Worm (Caenorhabditis elegans) whole organism, L1 larva: ENCODE data around the gene pab-2.
A peak's percentile ranks its signal among the peaks of the same experiment; 100 is the strongest.

Experiments used
- C04F5.9 ChIP-seq: sonication (generic microtip); optimal IDR thresholded peaks from 2 replicates; lab custom pipeline; 2016; ENCODE audit warnings: missing genetic modification characterization, missing compliant biosample characterization
- C16A3.4 ChIP-seq: fragments of 150-350 bp; optimal IDR thresholded peaks from 2 replicates; lab custom pipeline; 2014; ENCODE audit warnings: missing biosample characterization, missing genetic modification characterization
- C34B4.2 ChIP-seq: sonication (generic microtip); optimal IDR thresholded peaks from 2 replicates; lab custom pipeline; 2017; ENCODE audit warnings: mild to moderate bottlenecking, missing genetic modification characterization, missing compliant biosample characterization
- Y116A8C.19 ChIP-seq: sonication (generic microtip); optimal IDR thresholded peaks from 2 replicates; lab custom pipeline; 2016; ENCODE audit warnings: missing compliant biosample characterization, missing genetic modification characterization, borderline replicate concordance
- aha-1 ChIP-seq: fragments of 150-350 bp; optimal IDR thresholded peaks from 2 replicates; lab custom pipeline; 2014; ENCODE audit warnings: missing biosample characterization, missing genetic modification characterization
- aly-2 ChIP-seq: fragments of 150-350 bp; optimal IDR thresholded peaks from 2 replicates; lab custom pipeline; 2014; ENCODE audit warnings: missing biosample characterization, missing genetic modification characterization
- blmp-1 ChIP-seq: fragments of 150-350 bp; optimal IDR thresholded peaks from 2 replicates; lab custom pipeline; 2014; ENCODE audit warnings: missing biosample characterization, missing genetic modification characterization
- ceh-63 ChIP-seq: fragments of 200-800 bp; sonication (Bioruptor generic); optimal IDR thresholded peaks from 2 replicates; lab custom pipeline; 2018; ENCODE audit warnings: mild to moderate bottlenecking, missing genetic modification characterization, missing compliant biosample characterization
- ceh-8 ChIP-seq: fragments of 200-800 bp; sonication (Bioruptor generic); optimal IDR thresholded peaks from 2 replicates; lab custom pipeline; 2018; ENCODE audit warnings: mild to moderate bottlenecking, missing genetic modification characterization, moderate library complexity, missing compliant biosample characterization
- ceh-88 ChIP-seq: fragments of 200-800 bp; sonication (Bioruptor generic); IDR thresholded peaks from 2 replicates; pipeline ENCODE4 v1.3.6; 2022; ENCODE audit warnings: missing genetic modification characterization, missing compliant biosample characterization
- ceh-90 ChIP-seq: sonication (generic microtip); optimal IDR thresholded peaks from 2 replicates; lab custom pipeline; 2016; ENCODE audit warnings: missing genetic modification characterization, missing compliant biosample characterization
- ces-1 ChIP-seq: fragments of 150-350 bp; optimal IDR thresholded peaks from 2 replicates; lab custom pipeline; 2014; ENCODE audit warnings: missing biosample characterization, missing genetic modification reagents, missing genetic modification characterization
- efl-1 ChIP-seq, 4 experiments: fragments of 150-350 bp; optimal IDR thresholded peaks in 3 of 4; peaks in 1 of 4; 1 replicate in 1 of 4; 2 replicates in 3 of 4; lab custom pipeline; 2014; ENCODE audit warnings: missing biosample characterization in 2 of 4, missing genetic modification characterization in 2 of 4, missing genetic modification reagents in 2 of 4
- efl-3 ChIP-seq: fragments of 200-800 bp; sonication (Bioruptor generic); optimal IDR thresholded peaks from 2 replicates; lab custom pipeline; 2018; ENCODE audit warnings: mild to moderate bottlenecking, missing genetic modification characterization, missing compliant biosample characterization
- egl-27 ChIP-seq, 2 experiments: fragments of 150-350 bp in 1 of 2; sonication (generic microtip); optimal IDR thresholded peaks; 3 replicates each; lab custom pipeline; 2017 to 2018; ENCODE audit warnings: missing biosample characterization in 2 of 2, missing genetic modification characterization in 2 of 2, missing genetic modification reagents in 2 of 2
- fkh-10 ChIP-seq: sonication (generic microtip); optimal IDR thresholded peaks from 2 replicates; lab custom pipeline; 2017; ENCODE audit warnings: missing biosample characterization, missing genetic modification reagents, missing genetic modification characterization
- fkh-4 ChIP-seq: sonication (generic microtip); optimal IDR thresholded peaks from 2 replicates; lab custom pipeline; 2016; ENCODE audit warnings: missing compliant biosample characterization, missing genetic modification characterization, borderline replicate concordance
- fos-1 ChIP-seq: fragments of 150-350 bp; optimal IDR thresholded peaks from 2 replicates; lab custom pipeline; 2014; ENCODE audit warnings: missing biosample characterization, missing genetic modification characterization
- grh-1 ChIP-seq: fragments of 200-800 bp; sonication (Bioruptor generic); IDR thresholded peaks from 2 replicates; pipeline ENCODE4 v1.3.6; 2022; ENCODE audit warnings: missing genetic modification reagents, missing genetic modification characterization, missing compliant biosample characterization
- hlh-4 ChIP-seq: sonication (generic microtip); optimal IDR thresholded peaks from 2 replicates; lab custom pipeline; 2016; ENCODE audit warnings: mild to moderate bottlenecking, missing genetic modification characterization, missing compliant biosample characterization
- hpl-2 ChIP-seq: fragments of 150-350 bp; optimal IDR thresholded peaks from 2 replicates; lab custom pipeline; 2014; ENCODE audit warnings: missing biosample characterization, missing genetic modification reagents, missing genetic modification characterization
- irx-1 ChIP-seq: sonication (generic microtip); optimal IDR thresholded peaks from 2 replicates; lab custom pipeline; 2016; ENCODE audit warnings: missing genetic modification characterization, missing compliant biosample characterization
- lin-13 ChIP-seq: fragments of 150-350 bp; optimal IDR thresholded peaks from 2 replicates; lab custom pipeline; 2014; ENCODE audit warnings: missing biosample characterization, missing genetic modification reagents, missing genetic modification characterization
- lin-15B ChIP-seq: fragments of 150-350 bp; sonication (generic microtip); optimal IDR thresholded peaks from 3 replicates; lab custom pipeline; 2014; ENCODE audit warnings: missing biosample characterization, missing genetic modification characterization
- lin-35 ChIP-seq, 2 experiments: fragments of 150-350 bp; optimal IDR thresholded peaks; 2 replicates each; lab custom pipeline; 2014; ENCODE audit warnings: missing biosample characterization in 2 of 2, missing genetic modification characterization in 2 of 2, missing genetic modification reagents in 2 of 2
- lin-39 ChIP-seq: fragments of 150-350 bp; optimal IDR thresholded peaks from 2 replicates; lab custom pipeline; 2014; ENCODE audit warnings: missing biosample characterization, missing genetic modification reagents, missing genetic modification characterization
- lsy-2 ChIP-seq, 2 experiments: fragments of 150-350 bp; optimal IDR thresholded peaks; 2 replicates each; lab custom pipeline; 2014; ENCODE audit warnings: missing biosample characterization in 2 of 2, missing genetic modification characterization in 2 of 2
- mdl-1 ChIP-seq, 2 experiments: fragments of 150-350 bp; optimal IDR thresholded peaks; 2 replicates each; lab custom pipeline; 2014 to 2017; ENCODE audit warnings: missing biosample characterization in 2 of 2, missing genetic modification characterization in 2 of 2, inconsistent platforms in 1 of 2
- mef-2 ChIP-seq: fragments of 150-350 bp; optimal IDR thresholded peaks from 2 replicates; lab custom pipeline; 2014; ENCODE audit warnings: missing biosample characterization, missing genetic modification characterization
- nhr-11 ChIP-seq: fragments of 150-350 bp; optimal IDR thresholded peaks from 2 replicates; lab custom pipeline; 2014; ENCODE audit warnings: missing biosample characterization, missing genetic modification characterization
- nhr-12 ChIP-seq: sonication (generic microtip); optimal IDR thresholded peaks from 2 replicates; lab custom pipeline; 2017; ENCODE audit warnings: missing biosample characterization, missing genetic modification characterization
- nhr-20 ChIP-seq: sonication (generic microtip); optimal IDR thresholded peaks from 2 replicates; lab custom pipeline; 2016; ENCODE audit warnings: mild to moderate bottlenecking, missing genetic modification characterization, missing compliant biosample characterization
- nhr-28 ChIP-seq: fragments of 150-350 bp; optimal IDR thresholded peaks from 2 replicates; lab custom pipeline; 2014; ENCODE audit warnings: missing biosample characterization, missing genetic modification characterization
- nhr-71 ChIP-seq: sonication (generic microtip); optimal IDR thresholded peaks from 2 replicates; lab custom pipeline; 2016; ENCODE audit warnings: mild to moderate bottlenecking, missing genetic modification characterization, moderate library complexity, missing compliant biosample characterization
- nhr-76 ChIP-seq: sonication (generic microtip); optimal IDR thresholded peaks from 2 replicates; lab custom pipeline; 2017; ENCODE audit warnings: missing biosample characterization, missing genetic modification characterization
- nhr-90 ChIP-seq: sonication (generic microtip); optimal IDR thresholded peaks from 2 replicates; lab custom pipeline; 2016; ENCODE audit warnings: mild to moderate bottlenecking, missing genetic modification characterization, missing compliant biosample characterization; ENCODE audit not compliant: poor library complexity
- pax-3 ChIP-seq: fragments of 200-800 bp; sonication (Bioruptor generic); optimal IDR thresholded peaks from 2 replicates; lab custom pipeline; 2018; ENCODE audit warnings: mild to moderate bottlenecking, missing genetic modification characterization, moderate library complexity, missing compliant biosample characterization
- pqm-1 ChIP-seq: sonication (generic microtip); optimal IDR thresholded peaks from 3 replicates; lab custom pipeline; 2017; ENCODE audit warnings: missing biosample characterization, missing genetic modification characterization
- rnt-1 ChIP-seq: sonication (generic microtip); optimal IDR thresholded peaks from 2 replicates; lab custom pipeline; 2016; ENCODE audit warnings: mild to moderate bottlenecking, missing genetic modification characterization, moderate library complexity, missing compliant biosample characterization
- skn-1 ChIP-seq: fragments of 150-350 bp; optimal IDR thresholded peaks from 2 replicates; lab custom pipeline; 2014; ENCODE audit warnings: missing biosample characterization, missing genetic modification characterization
- sptf-1 ChIP-seq: fragments of 150-350 bp; optimal IDR thresholded peaks from 2 replicates; lab custom pipeline; 2014; ENCODE audit warnings: missing biosample characterization, missing genetic modification characterization
- sup-37 ChIP-seq: fragments of 200-800 bp; sonication (Bioruptor generic); optimal IDR thresholded peaks from 2 replicates; lab custom pipeline; 2018; ENCODE audit warnings: mild to moderate bottlenecking, missing genetic modification characterization, missing compliant biosample characterization
- swsn-7 ChIP-seq: sonication (generic microtip); optimal IDR thresholded peaks from 2 replicates; lab custom pipeline; 2016; ENCODE audit warnings: missing genetic modification characterization, missing compliant biosample characterization
- tlp-1 ChIP-seq: fragments of 150-350 bp; optimal IDR thresholded peaks from 2 replicates; lab custom pipeline; 2014; ENCODE audit warnings: missing biosample characterization, missing genetic modification characterization
- unc-130 ChIP-seq: fragments of 150-350 bp; optimal IDR thresholded peaks from 2 replicates; lab custom pipeline; 2017; ENCODE audit warnings: missing biosample characterization, missing genetic modification characterization, inconsistent platforms
- unc-30 ChIP-seq: sonication (generic microtip); optimal IDR thresholded peaks from 2 replicates; lab custom pipeline; 2017; ENCODE audit warnings: missing biosample characterization, missing genetic modification characterization
- unc-86 ChIP-seq: sonication (generic microtip); optimal IDR thresholded peaks from 2 replicates; lab custom pipeline; 2016; ENCODE audit warnings: missing genetic modification characterization, missing compliant biosample characterization
- unc-98 ChIP-seq: fragments of 200-800 bp; sonication (Bioruptor generic); IDR thresholded peaks from 2 replicates; pipeline ENCODE4 v1.3.6; 2022; ENCODE audit warnings: missing genetic modification characterization, missing compliant biosample characterization
- vab-15 ChIP-seq: sonication (generic microtip); optimal IDR thresholded peaks from 2 replicates; lab custom pipeline; 2017; ENCODE audit warnings: missing genotype, mild to moderate bottlenecking, missing genetic modification characterization, missing compliant biosample characterization
- zip-4 ChIP-seq: fragments of 200-800 bp; sonication (Bioruptor generic); optimal IDR thresholded peaks from 2 replicates; lab custom pipeline; 2018; ENCODE audit warnings: mild to moderate bottlenecking, missing genetic modification characterization, moderate library complexity, missing compliant biosample characterization
- ztf-4 ChIP-seq: fragments of 150-350 bp; optimal IDR thresholded peaks from 2 replicates; lab custom pipeline; 2014; ENCODE audit warnings: missing biosample characterization, missing genetic modification characterization

Gene pab-2

DNA sequence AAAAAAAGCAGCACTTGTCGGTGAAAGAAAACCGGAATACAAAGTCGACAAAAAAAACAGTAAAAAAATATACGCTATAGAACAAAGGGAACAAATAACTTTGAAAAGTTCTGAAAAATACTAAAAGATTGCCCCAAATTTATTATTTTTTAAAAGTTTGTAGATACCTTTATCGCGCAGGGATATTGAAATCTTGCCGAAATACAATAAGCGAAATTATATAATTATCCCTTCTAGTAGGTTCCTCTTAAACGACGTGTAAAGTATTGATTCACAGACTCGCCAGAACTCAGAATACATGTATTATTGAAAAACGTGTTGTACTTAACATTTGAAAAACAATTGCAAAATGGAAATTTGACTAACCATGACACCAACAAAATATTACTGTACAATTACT, 12.8 kb downstream of the pab-2 start (continued):
- TF ChIP-seq irx-1 (tag; lab: Kevin White, UChicago) (peak; percentile 95), sup-37 (GFP tag; lab: Kevin White, UChicago) (peak; percentile 35), blmp-1 (peak; percentile 27), fos-1 (tag; lab: Kevin White, UChicago) (peak; percentile 93), lsy-2 (tag; optimal IDR thresholded peaks at IDR 0.05; lab: Kevin White, UChicago) (peak; percentile 88), unc-98 (GFP tag; lab: Robert Waterston, UW) (0 out of 2 replicates have a peak, but pooled peaks have one; percentile 51), nhr-28 (no peak), lin-39 (tag; lab: Kevin White, UChicago) (peak; percentile 96), vab-15 (tag; lab: Kevin White, UChicago) (no peak), aly-2 (tag; lab: Kevin White, UChicago) (peak; percentile 88), ztf-4 (peak; percentile 90), skn-1 (tag; lab: Kevin White, UChicago) (peak; percentile 91), tlp-1 (tag; lab: Kevin White, UChicago) (no peak), rnt-1 (tag; lab: Kevin White, UChicago) (peak; percentile 24), lin-35 (GFP tag; optimal IDR thresholded peaks at IDR 0.05; lab: Kevin White, UChicago) (peak; percentile 44 to 83), swsn-7 (tag; lab: Kevin White, UChicago) (peak; percentile 89), ceh-8 (GFP tag; lab: Kevin White, UChicago) (peak; percentile 97), nhr-90 (peak; percentile 95), egl-27 (tag; optimal IDR thresholded peaks at IDR 0.05; lab: Kevin White, UChicago) (peak; percentile 12), nhr-71 (peak; percentile 93), grh-1 (GFP tag; lab: Robert Waterston, UW) (peak; percentile 85), ceh-90 (tag; lab: Kevin White, UChicago) (no peak), nhr-12 (tag; lab: Kevin White, UChicago) (no peak), nhr-76 (no peak), aha-1 (tag; lab: Kevin White, UChicago) (no peak), hpl-2 (GFP tag; lab: Kevin White, UChicago) (peak; percentile 93), lin-15B (tag; lab: Kevin White, UChicago) (peak; percentile 30), pax-3 (tag; lab: Kevin White, UChicago) (peak; percentile 63), sptf-1 (tag; lab: Kevin White, UChicago) (no peak), pqm-1 (tag; lab: Kevin White, UChicago) (peak; percentile 79), unc-86 (peak; percentile 75), efl-1 (optimal IDR thresholded peaks at IDR 0.05; lab: Kevin White, UChicago) (peak; percentile 68 to 69), efl-1 (GFP tag; optimal IDR thresholded peaks at IDR 0.05 in 1 of 2; lab: Kevin White, UChicago) (peak; percentile 16 to 92), unc-130 (tag; lab: Kevin White, UChicago) (no peak), ceh-63 (no peak), zip-4 (peak; percentile 91), mef-2 (tag; lab: Kevin White, UChicago) (peak; percentile 61), ces-1 (GFP tag; lab: Kevin White, UChicago) (no peak), nhr-20 (tag; lab: Kevin White, UChicago) (peak; percentile 91), hlh-4 (tag; lab: Kevin White, UChicago) (no peak), fkh-10 (GFP tag; lab: Kevin White, UChicago) (peak; percentile 95), lin-13 (GFP tag; lab: Kevin White, UChicago) (peak; percentile 77)
- TF ChIP-seq, all 84 proteins: peak for 61

DNA sequence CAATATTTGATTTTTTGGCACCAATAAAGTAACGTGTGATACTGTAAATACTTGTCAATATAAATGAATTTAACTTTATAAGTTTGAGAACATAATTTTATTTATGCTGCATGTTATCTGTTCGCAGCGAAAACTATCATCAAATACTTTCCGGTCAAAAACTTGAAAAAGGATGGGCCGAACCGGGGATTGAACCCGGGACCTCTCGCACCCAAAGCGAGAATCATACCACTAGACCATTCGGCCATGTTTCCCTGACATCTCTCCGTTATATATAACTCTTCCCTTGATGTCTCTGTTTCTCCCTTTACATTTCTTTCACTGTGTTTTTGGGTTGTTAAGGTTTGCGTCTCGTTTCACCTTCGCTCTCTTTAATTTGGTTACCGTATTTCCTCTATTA, 15.4 kb downstream of the pab-2 start:
- TF ChIP-seq lin-13 (GFP tag; lab: Kevin White, UChicago) (no peak), blmp-1 (peak; percentile 16), lin-15B (tag; lab: Kevin White, UChicago) (no peak), mdl-1 (tag; optimal IDR thresholded peaks at IDR 0.05; lab: Kevin White, UChicago) (peak in 1 of 2 experiments; percentile 55), aly-2 (tag; lab: Kevin White, UChicago) (no peak), ceh-88 (GFP tag; lab: Robert Waterston, UW) (no peak), unc-30 (tag; lab: Kevin White, UChicago) (no peak), nhr-12 (tag; lab: Kevin White, UChicago) (no peak), vab-15 (tag; lab: Kevin White, UChicago) (no peak), lin-35 (GFP tag; optimal IDR thresholded peaks at IDR 0.05; lab: Kevin White, UChicago) (peak; percentile 27 to 54), Y116A8C.19 (no peak), irx-1 (tag; lab: Kevin White, UChicago) (peak; percentile 39), swsn-7 (tag; lab: Kevin White, UChicago) (peak; percentile 46), ztf-4 (no peak), efl-3 (GFP tag; lab: Kevin White, UChicago) (no peak), lsy-2 (tag; optimal IDR thresholded peaks at IDR 0.05; lab: Kevin White, UChicago) (peak; percentile 23 to 54), C34B4.2 (no peak), nhr-11 (tag; lab: Kevin White, UChicago) (no peak), C04F5.9 (tag; lab: Kevin White, UChicago) (no peak), ceh-63 (no peak), rnt-1 (tag; lab: Kevin White, UChicago) (peak; percentile 39), C16A3.4 (tag; lab: Kevin White, UChicago) (peak; percentile 68), fkh-4 (tag; lab: Kevin White, UChicago) (no peak)
